Worm (Caenorhabditis elegans) whole organism, L1 larva: ENCODE data around the gene pgap-3.

Experiments
- C04F5.9 ChIP-seq: sonication (generic microtip); optimal IDR thresholded peaks from 2 replicates; lab custom pipeline; 2016; ENCODE audit warnings: missing genetic modification characterization, missing compliant biosample characterization
- C16A3.4 ChIP-seq: fragments of 150-350 bp; optimal IDR thresholded peaks from 2 replicates; lab custom pipeline; 2014; ENCODE audit warnings: missing biosample characterization, missing genetic modification characterization
- ama-1 ChIP-seq: fragments of 150-350 bp; optimal IDR thresholded peaks from 2 replicates; lab custom pipeline; 2014
- blmp-1 ChIP-seq: fragments of 150-350 bp; optimal IDR thresholded peaks from 2 replicates; lab custom pipeline; 2014; ENCODE audit warnings: missing biosample characterization, missing genetic modification characterization
- ces-1 ChIP-seq: fragments of 150-350 bp; optimal IDR thresholded peaks from 2 replicates; lab custom pipeline; 2014; ENCODE audit warnings: missing biosample characterization, missing genetic modification reagents, missing genetic modification characterization
- efl-1 ChIP-seq, 4 experiments: fragments of 150-350 bp; optimal IDR thresholded peaks in 3 of 4; peaks in 1 of 4; 1 replicate in 1 of 4; 2 replicates in 3 of 4; lab custom pipeline; 2014; ENCODE audit warnings: missing biosample characterization in 2 of 4, missing genetic modification characterization in 2 of 4, missing genetic modification reagents in 2 of 4
- efl-3 ChIP-seq: fragments of 200-800 bp; sonication (Bioruptor generic); optimal IDR thresholded peaks from 2 replicates; lab custom pipeline; 2018; ENCODE audit warnings: mild to moderate bottlenecking, missing genetic modification characterization, missing compliant biosample characterization
- egl-27 ChIP-seq, 2 experiments: fragments of 150-350 bp in 1 of 2; sonication (generic microtip); optimal IDR thresholded peaks; 3 replicates each; lab custom pipeline; 2017 to 2018; ENCODE audit warnings: missing biosample characterization in 2 of 2, missing genetic modification characterization in 2 of 2, missing genetic modification reagents in 2 of 2
- elt-2 ChIP-seq: sonication (generic microtip); optimal IDR thresholded peaks from 2 replicates; lab custom pipeline; 2016; ENCODE audit warnings: missing genetic modification characterization, mild to moderate bottlenecking, inconsistent platforms, missing compliant biosample characterization, missing genetic modification reagents
- fkh-10 ChIP-seq: sonication (generic microtip); optimal IDR thresholded peaks from 2 replicates; lab custom pipeline; 2017; ENCODE audit warnings: missing biosample characterization, missing genetic modification reagents, missing genetic modification characterization
- fos-1 ChIP-seq: fragments of 150-350 bp; optimal IDR thresholded peaks from 2 replicates; lab custom pipeline; 2014; ENCODE audit warnings: missing biosample characterization, missing genetic modification characterization
- hlh-4 ChIP-seq: sonication (generic microtip); optimal IDR thresholded peaks from 2 replicates; lab custom pipeline; 2016; ENCODE audit warnings: mild to moderate bottlenecking, missing genetic modification characterization, missing compliant biosample characterization
- hpl-2 ChIP-seq: fragments of 150-350 bp; optimal IDR thresholded peaks from 2 replicates; lab custom pipeline; 2014; ENCODE audit warnings: missing biosample characterization, missing genetic modification reagents, missing genetic modification characterization
- irx-1 ChIP-seq: sonication (generic microtip); optimal IDR thresholded peaks from 2 replicates; lab custom pipeline; 2016; ENCODE audit warnings: missing genetic modification characterization, missing compliant biosample characterization
- jun-1 ChIP-seq: fragments of 150-350 bp; optimal IDR thresholded peaks from 2 replicates; lab custom pipeline; 2014; ENCODE audit warnings: missing biosample characterization, missing genetic modification reagents, missing genetic modification characterization
- lin-14 ChIP-seq: fragments of 200-800 bp; sonication (Bioruptor generic); optimal IDR thresholded peaks from 2 replicates; lab custom pipeline; 2018; ENCODE audit warnings: mild to moderate bottlenecking, missing genetic modification characterization, moderate library complexity, missing compliant biosample characterization
- lin-35 ChIP-seq, 2 experiments: fragments of 150-350 bp; optimal IDR thresholded peaks; 2 replicates each; lab custom pipeline; 2014; ENCODE audit warnings: missing biosample characterization in 2 of 2, missing genetic modification characterization in 2 of 2, missing genetic modification reagents in 2 of 2
- lin-39 ChIP-seq: fragments of 150-350 bp; optimal IDR thresholded peaks from 2 replicates; lab custom pipeline; 2014; ENCODE audit warnings: missing biosample characterization, missing genetic modification reagents, missing genetic modification characterization
- lir-3 ChIP-seq: sonication (generic microtip); optimal IDR thresholded peaks from 2 replicates; lab custom pipeline; 2016; ENCODE audit warnings: mild to moderate bottlenecking, missing genetic modification characterization, moderate library complexity, missing compliant biosample characterization; ENCODE audit not compliant: poor library complexity
- mep-1 ChIP-seq: fragments of 150-350 bp; optimal IDR thresholded peaks from 2 replicates; lab custom pipeline; 2014; ENCODE audit warnings: missing biosample characterization, missing genetic modification characterization
- nhr-11 ChIP-seq: fragments of 150-350 bp; optimal IDR thresholded peaks from 2 replicates; lab custom pipeline; 2014; ENCODE audit warnings: missing biosample characterization, missing genetic modification characterization
- nhr-12 ChIP-seq: sonication (generic microtip); optimal IDR thresholded peaks from 2 replicates; lab custom pipeline; 2017; ENCODE audit warnings: missing biosample characterization, missing genetic modification characterization
- nhr-20 ChIP-seq: sonication (generic microtip); optimal IDR thresholded peaks from 2 replicates; lab custom pipeline; 2016; ENCODE audit warnings: mild to moderate bottlenecking, missing genetic modification characterization, missing compliant biosample characterization
- nhr-237 ChIP-seq: fragments of 150-350 bp; optimal IDR thresholded peaks from 2 replicates; lab custom pipeline; 2014; ENCODE audit warnings: missing biosample characterization, missing genetic modification characterization
- nhr-28 ChIP-seq: fragments of 150-350 bp; optimal IDR thresholded peaks from 2 replicates; lab custom pipeline; 2014; ENCODE audit warnings: missing biosample characterization, missing genetic modification characterization
- nhr-76 ChIP-seq: sonication (generic microtip); optimal IDR thresholded peaks from 2 replicates; lab custom pipeline; 2017; ENCODE audit warnings: missing biosample characterization, missing genetic modification characterization
- nhr-85 ChIP-seq: sonication (generic microtip); peaks from one replicate; lab custom pipeline; 2016; ENCODE audit warnings: missing genetic modification characterization, inconsistent platforms, missing compliant biosample characterization
- nhr-90 ChIP-seq: sonication (generic microtip); optimal IDR thresholded peaks from 2 replicates; lab custom pipeline; 2016; ENCODE audit warnings: mild to moderate bottlenecking, missing genetic modification characterization, missing compliant biosample characterization; ENCODE audit not compliant: poor library complexity
- pag-3 ChIP-seq: sonication (generic microtip); optimal IDR thresholded peaks from 2 replicates; lab custom pipeline; 2017; ENCODE audit warnings: missing genetic modification characterization, mild to moderate bottlenecking, missing compliant biosample characterization, antibody characterized with exemption, borderline replicate concordance; ENCODE audit not compliant: insufficient read depth
- pax-3 ChIP-seq: fragments of 200-800 bp; sonication (Bioruptor generic); optimal IDR thresholded peaks from 2 replicates; lab custom pipeline; 2018; ENCODE audit warnings: mild to moderate bottlenecking, missing genetic modification characterization, moderate library complexity, missing compliant biosample characterization
- rnt-1 ChIP-seq: sonication (generic microtip); optimal IDR thresholded peaks from 2 replicates; lab custom pipeline; 2016; ENCODE audit warnings: mild to moderate bottlenecking, missing genetic modification characterization, moderate library complexity, missing compliant biosample characterization
- skn-1 ChIP-seq: fragments of 150-350 bp; optimal IDR thresholded peaks from 2 replicates; lab custom pipeline; 2014; ENCODE audit warnings: missing biosample characterization, missing genetic modification characterization
- snpc-4 ChIP-seq: fragments of 150-350 bp; optimal IDR thresholded peaks from 2 replicates; lab custom pipeline; 2014; ENCODE audit warnings: missing biosample characterization, missing genetic modification characterization
- swsn-7 ChIP-seq: sonication (generic microtip); optimal IDR thresholded peaks from 2 replicates; lab custom pipeline; 2016; ENCODE audit warnings: missing genetic modification characterization, missing compliant biosample characterization
- tbx-2 ChIP-seq: sonication (generic microtip); optimal IDR thresholded peaks from 2 replicates; lab custom pipeline; 2016; ENCODE audit warnings: missing genetic modification characterization, missing compliant biosample characterization
- unc-30 ChIP-seq: sonication (generic microtip); optimal IDR thresholded peaks from 2 replicates; lab custom pipeline; 2017; ENCODE audit warnings: missing biosample characterization, missing genetic modification characterization
- unc-86 ChIP-seq: sonication (generic microtip); optimal IDR thresholded peaks from 2 replicates; lab custom pipeline; 2016; ENCODE audit warnings: missing genetic modification characterization, missing compliant biosample characterization
- vab-15 ChIP-seq: sonication (generic microtip); optimal IDR thresholded peaks from 2 replicates; lab custom pipeline; 2017; ENCODE audit warnings: missing genotype, mild to moderate bottlenecking, missing genetic modification characterization, missing compliant biosample characterization
- ztf-4 ChIP-seq: fragments of 150-350 bp; optimal IDR thresholded peaks from 2 replicates; lab custom pipeline; 2014; ENCODE audit warnings: missing biosample characterization, missing genetic modification characterization

Gene pgap-3

DNA sequence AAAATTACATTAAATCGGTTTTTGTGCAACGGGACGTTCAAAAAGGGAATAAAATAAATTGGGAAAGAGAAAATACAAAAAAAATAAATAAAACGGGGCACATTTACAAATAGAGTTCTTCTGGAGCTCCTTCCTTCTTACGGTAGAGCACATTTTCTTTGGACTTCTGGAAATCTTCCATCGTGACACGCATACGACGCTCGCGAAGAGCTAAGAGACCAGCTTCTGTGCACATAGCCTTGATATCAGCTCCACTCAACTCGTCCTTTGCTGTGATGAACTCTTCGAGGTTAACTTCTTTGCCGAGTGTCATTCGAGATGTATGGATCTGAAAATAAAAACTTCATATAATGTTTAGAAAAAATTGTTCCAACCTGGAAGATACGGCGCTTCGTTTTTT is 31.6 kb downstream of the pgap-3 start:
- TF ChIP-seq nhr-85 (tag; lab: Kevin White, UChicago) (peak; percentile 56), vab-15 (no peak)

DNA sequence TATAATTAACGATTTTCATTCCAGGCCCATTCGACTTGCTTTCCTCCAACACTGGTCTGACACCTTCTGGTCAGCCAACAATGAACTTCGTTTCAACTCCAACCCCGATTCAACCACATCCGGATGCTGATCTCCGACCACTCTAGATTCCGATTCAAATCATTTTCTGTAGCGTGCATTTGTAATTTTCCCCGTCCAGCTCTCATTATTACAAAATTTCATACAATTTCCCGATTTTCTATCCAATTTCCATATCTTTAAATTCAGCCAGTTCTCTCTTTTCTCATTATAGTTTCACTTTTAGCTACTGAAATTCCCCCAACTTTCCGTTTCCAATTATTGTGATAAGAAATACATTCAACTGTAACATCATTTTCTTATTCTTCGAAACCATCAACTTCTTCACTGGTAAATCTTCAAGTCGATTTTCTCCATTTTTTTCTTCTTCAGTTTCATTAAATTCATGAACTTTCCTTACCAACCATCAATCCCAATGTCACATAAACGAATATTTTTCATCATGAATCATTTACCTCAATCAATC is 32.1 kb downstream of the pgap-3 start:
- no peak for TF ChIP-seq efl-1 (optimal IDR thresholded peaks at IDR 0.05; lab: Kevin White, UChicago)
- TF ChIP-seq efl-1 (GFP tag; optimal IDR thresholded peaks at IDR 0.05 in 1 of 2; lab: Kevin White, UChicago), result peak in 1 of 2 experiments; percentile 60
- no peak for TF ChIP-seq lin-39 (tag; lab: Kevin White, UChicago)

DNA sequence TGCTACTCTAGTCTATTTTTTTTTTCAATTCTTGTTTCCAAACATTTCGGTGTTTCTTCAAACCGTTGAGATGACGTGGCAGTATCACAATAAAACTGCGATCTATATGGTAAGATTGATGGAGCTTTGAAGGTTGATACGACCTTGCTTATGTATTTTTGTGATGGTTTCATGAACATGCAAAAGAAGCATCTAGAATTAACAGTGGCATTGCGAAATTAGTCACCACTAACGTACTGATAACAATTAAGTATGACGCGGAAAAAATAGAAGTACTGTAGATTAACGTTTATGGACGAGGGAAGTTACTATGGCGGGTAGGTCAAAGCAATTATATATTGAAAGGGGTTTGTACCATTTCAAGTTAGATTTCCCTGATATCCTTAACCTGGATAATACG is 35.3 kb downstream of the pgap-3 start:
- TF ChIP-seq efl-1 (optimal IDR thresholded peaks at IDR 0.05; lab: Kevin White, UChicago), result no peak
- peak in 1 of 2 experiments; percentile 13 for TF ChIP-seq efl-1 (GFP tag; optimal IDR thresholded peaks at IDR 0.05 in 1 of 2; lab: Kevin White, UChicago)
- TF ChIP-seq tbx-2, result no peak

DNA sequence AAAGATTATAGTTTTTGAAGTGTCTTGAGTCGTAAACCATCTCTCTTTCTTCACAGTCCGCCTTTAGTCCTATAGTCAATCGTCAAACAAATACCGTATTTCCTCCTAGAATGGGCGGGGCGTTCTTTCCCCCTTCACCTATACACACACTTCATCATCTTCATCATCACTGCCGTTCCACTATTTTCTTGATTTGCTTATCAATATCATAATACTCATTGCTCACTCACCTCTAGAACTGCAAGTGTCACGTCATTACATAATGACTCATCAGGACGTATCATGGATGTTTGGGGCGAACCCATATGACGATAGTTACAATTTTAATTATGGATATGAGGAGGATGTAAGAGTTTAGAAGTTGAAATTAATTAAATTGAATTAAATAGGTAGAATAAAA is 37.1 kb downstream of the pgap-3 start:
- TF ChIP-seq nhr-20 (no peak), egl-27 (tag; optimal IDR thresholded peaks at IDR 0.05; lab: Kevin White, UChicago) (no peak), C16A3.4 (tag; lab: Kevin White, UChicago) (no peak), fkh-10 (GFP tag; lab: Kevin White, UChicago) (no peak), irx-1 (no peak)

DNA sequence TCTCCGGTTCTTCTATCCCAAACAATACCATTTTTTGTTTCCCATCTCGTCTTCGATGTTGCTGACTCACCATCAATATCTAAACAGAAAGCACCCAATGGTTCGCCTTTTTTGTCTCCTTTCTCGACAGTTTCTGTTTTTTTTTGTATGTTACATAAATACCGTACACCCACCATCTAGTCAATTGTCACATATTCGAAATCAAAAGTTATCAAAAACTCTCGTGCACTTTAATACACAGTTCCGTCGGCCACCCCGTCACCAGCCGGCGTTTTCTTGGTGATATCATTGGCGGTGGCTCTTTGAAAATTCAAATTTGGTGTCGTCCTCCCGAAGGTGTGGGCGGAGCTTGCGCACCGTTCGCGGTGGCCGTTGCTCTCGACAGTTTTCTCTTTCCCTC is 39.8 kb downstream of the pgap-3 start:
- TF ChIP-seq efl-1 (optimal IDR thresholded peaks at IDR 0.05; lab: Kevin White, UChicago) (no peak), efl-1 (GFP tag; optimal IDR thresholded peaks at IDR 0.05 in 1 of 2; lab: Kevin White, UChicago) (peak in 1 of 2 experiments; percentile 0), hlh-4 (tag; lab: Kevin White, UChicago) (no peak)
- TF ChIP-seq, all 84 proteins: peak for 1

DNA sequence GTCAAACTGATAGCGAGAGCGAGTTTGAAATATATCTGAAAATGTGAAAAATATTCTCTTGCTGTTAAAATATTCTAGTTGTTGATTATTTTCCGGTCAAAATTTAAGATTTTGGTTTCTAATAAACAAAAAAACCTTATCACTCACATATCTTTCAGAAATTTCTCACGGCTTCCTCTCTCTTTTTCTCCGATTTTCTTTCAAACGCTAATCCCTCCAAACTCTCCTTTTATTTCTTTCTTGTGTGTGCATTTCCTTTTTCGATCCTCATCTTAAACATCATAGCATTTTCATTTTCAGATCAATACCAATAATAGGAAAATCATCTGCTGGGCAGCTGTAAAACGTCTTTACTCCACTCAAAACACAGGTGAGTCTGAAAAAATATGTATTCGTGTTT is 44.4 kb downstream of the pgap-3 start, which contains the start of gene fos-1:
Gene fos-1 (plus strand): TSS at position 301 of the 400 bp plus-strand sequence.
- TF ChIP-seq pag-3 (tag; lab: Kevin White, UChicago) (no peak), hlh-4 (tag; lab: Kevin White, UChicago) (peak; percentile 89), C04F5.9 (tag; lab: Kevin White, UChicago) (no peak), nhr-12 (tag; lab: Kevin White, UChicago) (no peak), blmp-1 (tag; lab: Kevin White, UChicago) (no peak)
- TF ChIP-seq, all 84 proteins: peak for 1

DNA sequence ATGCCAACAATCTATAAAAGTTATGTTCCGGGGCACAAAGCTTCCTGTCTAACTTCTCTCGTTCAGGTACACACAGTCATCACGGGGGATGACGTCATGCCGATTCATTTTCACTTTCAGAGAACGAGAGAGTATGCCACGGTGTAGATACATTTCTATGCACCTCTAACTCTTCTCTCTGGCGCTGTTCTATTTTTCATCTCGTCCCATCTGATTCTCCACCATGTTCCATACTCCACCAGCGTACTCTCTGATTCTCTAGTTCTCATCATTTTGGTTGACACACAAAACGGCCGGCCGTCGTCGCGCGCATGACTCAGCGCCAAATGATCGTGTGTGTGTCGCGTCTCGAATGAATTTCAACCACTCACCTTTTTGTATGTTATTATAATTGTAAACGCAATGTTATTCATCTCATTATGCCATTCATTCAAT is 47.3 kb downstream of the pgap-3 start:
- TF ChIP-seq egl-27 (tag; optimal IDR thresholded peaks at IDR 0.05; lab: Kevin White, UChicago), result peak; percentile 74 to 91
- TF ChIP-seq lin-35 (GFP tag; optimal IDR thresholded peaks at IDR 0.05; lab: Kevin White, UChicago), result peak; percentile 79 to 89
- no peak for TF ChIP-seq nhr-76 (tag; lab: Kevin White, UChicago)
- TF ChIP-seq ama-1 (lab: Kevin White, UChicago), result no peak
- peak; percentile 82 for TF ChIP-seq unc-86 (tag; lab: Kevin White, UChicago)
- TF ChIP-seq hpl-2, result peak; percentile 73
- peak; percentile 83 for TF ChIP-seq lir-3 (tag; lab: Kevin White, UChicago)
- TF ChIP-seq blmp-1 (tag; lab: Kevin White, UChicago), result peak; percentile 99
- peak; percentile 95 for TF ChIP-seq jun-1 (tag; lab: Kevin White, UChicago)
- peak; percentile 81 for TF ChIP-seq rnt-1
- TF ChIP-seq efl-3 (GFP tag; lab: Kevin White, UChicago), result no peak
- TF ChIP-seq nhr-28 (tag; lab: Kevin White, UChicago), result no peak
- no peak for TF ChIP-seq unc-30
- TF ChIP-seq ztf-4, result peak; percentile 96
- TF ChIP-seq snpc-4, result peak; percentile 43
- peak; percentile 84 for TF ChIP-seq nhr-11 (tag; lab: Kevin White, UChicago)
- TF ChIP-seq pax-3 (tag; lab: Kevin White, UChicago), result peak; percentile 88
- peak; percentile 97 for TF ChIP-seq elt-2 (tag; lab: Kevin White, UChicago)
- peak; percentile 85 for TF ChIP-seq skn-1 (tag; lab: Kevin White, UChicago)
- TF ChIP-seq nhr-237 (tag; lab: Kevin White, UChicago), result peak; percentile 73
- no peak for TF ChIP-seq ces-1
- TF ChIP-seq nhr-90 (tag; lab: Kevin White, UChicago), result peak; percentile 93
- TF ChIP-seq tbx-2, result peak; percentile 93
- TF ChIP-seq fos-1 (tag; lab: Kevin White, UChicago), result no peak
- peak; percentile 98 for TF ChIP-seq lin-14
- peak; percentile 93 for TF ChIP-seq mep-1 (tag; lab: Kevin White, UChicago)
- peak; percentile 94 for TF ChIP-seq swsn-7 (tag; lab: Kevin White, UChicago)
